Worm (Caenorhabditis elegans): Measurements from ENCODE around the gene srj-26.

DNA sequence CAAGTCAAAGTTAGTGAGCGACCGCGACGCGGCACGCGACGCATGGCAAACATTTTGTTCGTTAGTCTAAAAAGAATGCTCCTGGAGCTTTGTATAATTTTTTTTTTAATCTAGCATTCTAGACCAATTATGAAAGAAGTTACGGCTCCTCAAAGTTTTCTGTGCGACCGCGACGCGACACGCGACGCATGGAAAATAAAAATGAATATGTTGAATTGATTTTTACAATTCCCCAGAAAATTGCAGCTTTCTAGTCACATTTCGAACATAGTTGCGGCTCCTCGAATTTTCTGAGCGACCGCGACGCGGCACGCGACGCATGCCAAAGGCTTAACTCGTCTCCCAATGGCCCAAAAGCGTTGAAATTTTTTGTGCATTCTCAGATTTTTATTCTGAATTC, 3.6 kb downstream of the srj-26 start, which contains the start of gene ZK262.4:
- TF ChIP-seq sem-2 (GFP tag; optimal IDR thresholded peaks at IDR 0.05) (no peak), ztf-11 (tag; optimal IDR thresholded peaks at IDR 0.05) (no peak), snpc-4 (tag; optimal IDR thresholded peaks at IDR 0.05) (no peak), hlh-1 (tag; optimal IDR thresholded peaks at IDR 0.05) (no peak), sptf-1 (tag; optimal IDR thresholded peaks at IDR 0.05) (no peak), lin-13 (tag; optimal IDR thresholded peaks at IDR 0.05) (no peak), lsy-2 (tag; optimal IDR thresholded peaks at IDR 0.05) (no peak), nhr-237 (tag; optimal IDR thresholded peaks at IDR 0.05) (no peak)
